Fruit fly (Drosophila melanogaster): ENCODE data around the gene CG31457.

The CG31457 gene

dm6 chr3R:23126241-23127022, 1.3 kb downstream of the CG31457 start, which contains the start of gene CG31365 (continued):
- no peak for TF ChIP-seq phol (tag; optimal IDR thresholded peaks at IDR 0.05)
- TF ChIP-seq lola (GFP tag; optimal IDR thresholded peaks at IDR 0.05) = no peak
- TF ChIP-seq CG17912 (GFP tag; optimal IDR thresholded peaks at IDR 0.05) = no peak
- no peak for TF ChIP-seq Ssrp (tag; optimal IDR thresholded peaks at IDR 0.05)
- TF ChIP-seq CG18476 (GFP tag; optimal IDR thresholded peaks at IDR 0.05) = no peak
- no peak for TF ChIP-seq CG2120 (GFP tag; optimal IDR thresholded peaks at IDR 0.05)
- TF ChIP-seq dati (GFP tag; IDR thresholded peaks at IDR 0.05) = no peak
- no peak for TF ChIP-seq Bteb2 (GFP tag; optimal IDR thresholded peaks at IDR 0.05)
- TF ChIP-seq abd-A (tag; optimal IDR thresholded peaks at IDR 0.05) = no peak
- TF ChIP-seq CG9797 (GFP tag; optimal IDR thresholded peaks at IDR 0.05) = peak; percentile 64
- no peak for TF ChIP-seq Dip3 (GFP tag; optimal IDR thresholded peaks at IDR 0.05)
- no peak for TF ChIP-seq Nf-YC (tag; optimal IDR thresholded peaks at IDR 0.05)
- no peak for TF ChIP-seq CG13424 (tag; optimal IDR thresholded peaks at IDR 0.05)
- TF ChIP-seq CG1603 (tag; optimal IDR thresholded peaks at IDR 0.05) = peak; percentile 40
- TF ChIP-seq nerfin-2 (GFP tag; IDR thresholded peaks at IDR 0.05; ENCODE audit: partially characterized antibody) = no peak
- no peak for TF ChIP-seq sens (GFP tag)
- TF ChIP-seq al (GFP tag; IDR thresholded peaks at IDR 0.05) = no peak
- no peak for TF ChIP-seq Doc2 (GFP tag; IDR thresholded peaks at IDR 0.05)
- no peak for TF ChIP-seq gem (tag; optimal IDR thresholded peaks at IDR 0.05)
- TF ChIP-seq lbe (GFP tag; optimal IDR thresholded peaks at IDR 0.05) = no peak
- TF ChIP-seq Oaz (GFP tag; IDR thresholded peaks at IDR 0.05) = no peak
- TF ChIP-seq CG42726 (GFP tag; IDR thresholded peaks at IDR 0.05; ENCODE audit: partially characterized antibody) = no peak
- TF ChIP-seq Sox100B (GFP tag; optimal IDR thresholded peaks at IDR 0.05) = no peak
- no peak for TF ChIP-seq ken (GFP tag; IDR thresholded peaks at IDR 0.05)
- TF ChIP-seq CG9932 (GFP tag; IDR thresholded peaks at IDR 0.05) = no peak
- no peak for TF ChIP-seq usp (GFP tag; optimal IDR thresholded peaks at IDR 0.05)
- TF ChIP-seq dan (GFP tag; IDR thresholded peaks at IDR 0.05) = no peak
- TF ChIP-seq psq (GFP tag; optimal IDR thresholded peaks at IDR 0.05) = no peak
- no peak for TF ChIP-seq CG32767 (GFP tag; IDR thresholded peaks at IDR 0.05)
- no peak for TF ChIP-seq Bgb (GFP tag; IDR thresholded peaks at IDR 0.05; ENCODE audit: partially characterized antibody)
- TF ChIP-seq CG5245 (GFP tag; optimal IDR thresholded peaks at IDR 0.05) = no peak
- TF ChIP-seq tna (GFP tag; IDR thresholded peaks at IDR 0.05; ENCODE audit: partially characterized antibody) = no peak
- TF ChIP-seq vvl (GFP tag; IDR thresholded peaks at IDR 0.05) = no peak
- TF ChIP-seq emc (GFP tag; optimal IDR thresholded peaks at IDR 0.05) = no peak
- no peak for TF ChIP-seq sima (GFP tag; optimal IDR thresholded peaks at IDR 0.05)
- TF ChIP-seq NC2β (GFP tag; optimal IDR thresholded peaks at IDR 0.05) = no peak
- no peak for TF ChIP-seq pb (GFP tag; optimal IDR thresholded peaks at IDR 0.05)
- no peak for TF ChIP-seq gro (GFP tag; optimal IDR thresholded peaks at IDR 0.05)
- TF ChIP-seq CG12659 (GFP tag; optimal IDR thresholded peaks at IDR 0.05) = peak; percentile 41
- no peak for TF ChIP-seq CG17612 (GFP tag; IDR thresholded peaks at IDR 0.05)
- no peak for TF ChIP-seq CG6254 (GFP tag; optimal IDR thresholded peaks at IDR 0.05)
- no peak for TF ChIP-seq Dbx (GFP tag; IDR thresholded peaks at IDR 0.05)
- TF ChIP-seq HmgZ (tag; optimal IDR thresholded peaks at IDR 0.05) = peak; percentile 31
- TF ChIP-seq chinmo (GFP tag; IDR thresholded peaks at IDR 0.05; ENCODE audit: partially characterized antibody) = no peak
- no peak for TF ChIP-seq hth (optimal IDR thresholded peaks at IDR 0.05)
- TF ChIP-seq Dref (GFP tag; IDR thresholded peaks at IDR 0.05) = no peak
- no peak for TF ChIP-seq kay (GFP tag; optimal IDR thresholded peaks at IDR 0.05)
- TF ChIP-seq CG9437 (GFP tag; optimal IDR thresholded peaks at IDR 0.05) = peak; percentile 68
- no peak for TF ChIP-seq wor (GFP tag; IDR thresholded peaks at IDR 0.05)
- peak; percentile 66 for TF ChIP-seq CG13287 (GFP tag; IDR thresholded peaks at IDR 0.05; ENCODE audit: partially characterized antibody)
